Worm (Caenorhabditis elegans) whole organism, L3 larva: ENCODE results near the gene tnc-2.

ENCODE experiments used
- aly-2 ChIP-seq: fragments of 150-350 bp; optimal IDR thresholded peaks from 2 replicates; lab custom pipeline; 2014; ENCODE audit warnings: missing biosample characterization, missing genetic modification characterization
- ama-1 ChIP-seq: fragments of 150-350 bp; optimal IDR thresholded peaks from 2 replicates; lab custom pipeline; 2018
- elt-1 ChIP-seq: fragments of 150-350 bp; optimal IDR thresholded peaks from 2 replicates; lab custom pipeline; 2014; ENCODE audit warnings: missing biosample characterization, missing genetic modification characterization
- fkh-10 ChIP-seq: sonication (generic microtip); optimal IDR thresholded peaks from 2 replicates; lab custom pipeline; 2017; ENCODE audit warnings: missing biosample characterization, missing genetic modification reagents, missing genetic modification characterization
- fos-1 ChIP-seq: fragments of 150-350 bp; optimal IDR thresholded peaks from 2 replicates; lab custom pipeline; 2014; ENCODE audit warnings: missing biosample characterization, missing genetic modification characterization
- mdl-1 ChIP-seq: fragments of 150-350 bp; optimal IDR thresholded peaks from 2 replicates; lab custom pipeline; 2014; ENCODE audit warnings: missing biosample characterization, missing genetic modification characterization
- nhr-43 ChIP-seq: sonication (generic microtip); optimal IDR thresholded peaks from 2 replicates; lab custom pipeline; 2016; ENCODE audit warnings: mild to moderate bottlenecking, missing genetic modification characterization, missing compliant biosample characterization; ENCODE audit not compliant: poor library complexity, severe bottlenecking
- pha-4 ChIP-seq: fragments of 150-350 bp; optimal IDR thresholded peaks from 2 replicates; lab custom pipeline; 2014; ENCODE audit warnings: missing biosample characterization, missing genetic modification reagents, missing genetic modification characterization
- pqm-1 ChIP-seq: fragments of 150-350 bp; optimal IDR thresholded peaks from 2 replicates; lab custom pipeline; 2017; ENCODE audit warnings: missing biosample characterization, missing genetic modification characterization, inconsistent platforms
- tbx-2 ChIP-seq: sonication (generic microtip); optimal IDR thresholded peaks from 2 replicates; lab custom pipeline; 2016; ENCODE audit warnings: mild to moderate bottlenecking, missing genetic modification characterization, missing compliant biosample characterization
- zag-1 ChIP-seq: fragments of 150-350 bp; optimal IDR thresholded peaks from 2 replicates; lab custom pipeline; 2014; ENCODE audit warnings: missing biosample characterization, missing genetic modification characterization

DNA sequence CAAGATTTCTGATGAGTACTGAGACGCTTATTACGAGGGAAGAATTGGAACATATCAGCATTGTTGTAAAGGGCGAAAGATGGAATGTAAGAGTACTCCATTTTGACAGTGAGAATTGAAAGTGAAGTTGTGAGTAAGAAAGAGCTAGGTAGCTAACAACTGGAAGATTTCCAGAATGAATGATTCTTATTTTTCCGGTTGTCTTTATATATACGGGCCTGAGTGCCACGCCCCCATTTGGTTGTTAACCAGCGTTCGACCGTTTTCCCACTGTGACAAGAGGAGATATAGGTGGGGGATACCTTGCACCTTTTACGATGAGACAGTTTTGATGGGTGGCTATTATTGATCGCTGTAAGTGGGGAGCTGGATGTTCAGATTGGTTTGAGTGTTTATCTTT is 4.6 kb downstream of the tnc-2 start, which contains the start of gene ZK666.1:
- TF ChIP-seq zag-1 (tag; lab: Kevin White, UChicago) (no peak), tbx-2 (no peak), fkh-10 (GFP tag; lab: Kevin White, UChicago) (no peak), mdl-1 (no peak), elt-1 (no peak), fos-1 (tag; lab: Kevin White, UChicago) (no peak), ama-1 (no peak), aly-2 (tag; lab: Kevin White, UChicago) (no peak), pha-4 (tag; lab: Kevin White, UChicago) (no peak), pqm-1 (no peak), nhr-43 (tag; lab: Kevin White, UChicago) (no peak)
